Fruit fly (Drosophila melanogaster) whole organism, prepupa: ENCODE results near the gene CG5883.

Experiments
- CG10669 ChIP-seq: fragments of 200-800 bp; sonication (Bioruptor generic); optimal IDR thresholded peaks from 3 replicates; lab custom pipeline; 2018; ENCODE audit warnings: missing biosample characterization, mild to moderate bottlenecking, missing genetic modification characterization, moderate library complexity
- CG11902 ChIP-seq: fragments of 200-800 bp; sonication (Bioruptor generic); optimal IDR thresholded peaks from 3 replicates; lab custom pipeline; 2016; ENCODE audit warnings: missing biosample characterization, missing genetic modification characterization
- CG1621 ChIP-seq: fragments of 200-800 bp; sonication (Bioruptor generic); optimal IDR thresholded peaks from 3 replicates; lab custom pipeline; 2018; ENCODE audit warnings: missing biosample characterization, mild to moderate bottlenecking, missing genetic modification characterization
- CG32006 ChIP-seq: fragments of 200-800 bp; sonication (Bioruptor generic); optimal IDR thresholded peaks from 3 replicates; lab custom pipeline; 2017; ENCODE audit warnings: missing biosample characterization, mild to moderate bottlenecking, missing genetic modification characterization
- CG34406 ChIP-seq: fragments of 200-800 bp; sonication (Bioruptor generic); optimal IDR thresholded peaks from 3 replicates; lab custom pipeline; 2016; ENCODE audit warnings: missing biosample characterization, missing genetic modification characterization
- Sox102F ChIP-seq: fragments of 200-800 bp; sonication (Bioruptor generic); optimal IDR thresholded peaks from 2 replicates; lab custom pipeline; 2016; ENCODE audit warnings: missing biosample characterization, mild to moderate bottlenecking, missing genetic modification characterization
- Sox14 ChIP-seq: fragments of 200-800 bp; sonication (Bioruptor generic); optimal IDR thresholded peaks from 3 replicates; lab custom pipeline; 2016; ENCODE audit warnings: missing biosample characterization, missing genetic modification characterization
- cyc ChIP-seq: fragments of 200-800 bp; sonication (Bioruptor generic); optimal IDR thresholded peaks from 3 replicates; lab custom pipeline; 2016; ENCODE audit warnings: missing biosample characterization, missing genetic modification characterization
- eg ChIP-seq: fragments of 200-800 bp; sonication (Bioruptor generic); IDR thresholded peaks from 3 replicates; pipeline ENCODE4 v1.3.6; 2022; ENCODE audit warnings: missing biosample characterization, missing genetic modification characterization
- fd59A ChIP-seq: fragments of 200-800 bp; sonication (Bioruptor generic); optimal IDR thresholded peaks from 2 replicates; lab custom pipeline; 2017; ENCODE audit warnings: missing biosample characterization, mild to moderate bottlenecking, missing genetic modification characterization, missing genetic modification reagents
- salr ChIP-seq, 2 experiments: fragments of 200-800 bp; sonication (Bioruptor generic); optimal IDR thresholded peaks; 3 replicates each; lab custom pipeline; 2016 to 2018; ENCODE audit warnings: missing biosample characterization in 2 of 2, missing genetic modification characterization in 2 of 2, mild to moderate bottlenecking in 1 of 2
- topi ChIP-seq: fragments of 200-800 bp; sonication (Bioruptor generic); optimal IDR thresholded peaks from 3 replicates; lab custom pipeline; 2016; ENCODE audit warnings: missing biosample characterization, missing genetic modification characterization

DNA sequence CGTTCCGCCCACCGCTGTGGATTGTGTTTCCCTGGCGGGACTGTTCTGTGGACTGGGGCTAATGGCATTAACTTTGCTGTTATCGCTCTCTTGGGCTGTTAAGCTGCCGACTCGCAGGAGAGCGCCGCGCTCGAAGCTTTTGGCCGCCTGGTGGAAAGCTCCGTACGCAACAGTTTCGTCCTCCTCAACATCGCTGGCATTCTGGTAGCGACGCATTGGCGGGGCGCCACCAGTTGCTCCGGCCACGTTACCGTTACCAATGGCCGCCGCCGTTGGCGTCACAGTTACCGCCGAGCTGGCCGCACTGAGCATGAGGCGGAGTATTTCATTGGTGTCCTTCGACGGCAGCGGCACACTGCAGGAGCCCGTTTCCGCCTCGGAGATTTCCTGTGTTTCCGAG lies 7.4 kb downstream of the CG5883 start:
- no peak for TF ChIP-seq topi (GFP tag; lab: Kevin White, UChicago)
- TF ChIP-seq Sox14: no peak
- TF ChIP-seq CG10669 (GFP tag; lab: Kevin White, UChicago): no peak
- no peak for TF ChIP-seq fd59A (GFP tag; lab: Kevin White, UChicago)
- no peak for TF ChIP-seq eg (GFP tag; lab: Robert Waterston, UW)
- TF ChIP-seq CG32006: no peak
- no peak for TF ChIP-seq cyc (GFP tag; lab: Kevin White, UChicago)
- no peak for TF ChIP-seq CG34406 (GFP tag; lab: Kevin White, UChicago)
- no peak for TF ChIP-seq CG1621 (tag; lab: Kevin White, UChicago)
- no peak for TF ChIP-seq Sox102F (GFP tag; lab: Kevin White, UChicago)
- no peak for TF ChIP-seq CG11902 (GFP tag; lab: Kevin White, UChicago)
- no peak for TF ChIP-seq salr (GFP tag; optimal IDR thresholded peaks at IDR 0.05; lab: Kevin White, UChicago)
